Worm (Caenorhabditis elegans) whole organism, L4 larva: ENCODE measurements around the gene mps-4.

Experiments
- D1046.2 ChIP-seq: fragments of 200-800 bp; sonication (Bioruptor generic); IDR thresholded peaks from 2 replicates; pipeline ENCODE4 v1.3.6; 2022; ENCODE audit warnings: missing genetic modification characterization, missing compliant biosample characterization
- F10B5.3 ChIP-seq: sonication (generic microtip); optimal IDR thresholded peaks from 2 replicates; lab custom pipeline; 2016; ENCODE audit warnings: mild to moderate bottlenecking, missing genetic modification characterization, missing compliant biosample characterization
- F26F4.8 ChIP-seq: fragments of 200-800 bp; sonication (Bioruptor generic); conservative IDR thresholded peaks from 2 replicates; pipeline ENCODE4 v1.3.6; 2022; ENCODE audit warnings: missing genetic modification characterization, missing compliant biosample characterization
- F37D6.2 ChIP-seq: sonication (generic microtip); optimal IDR thresholded peaks from 2 replicates; lab custom pipeline; 2016; ENCODE audit warnings: mild to moderate bottlenecking, missing genetic modification characterization, missing compliant biosample characterization
- F49E8.2 ChIP-seq: sonication (generic microtip); optimal IDR thresholded peaks from 2 replicates; lab custom pipeline; 2016; ENCODE audit warnings: missing compliant biosample characterization, mild to moderate bottlenecking, missing genetic modification characterization, borderline replicate concordance
- R02D3.7 ChIP-seq: fragments of 150-350 bp; sonication (generic microtip); optimal IDR thresholded peaks from 3 replicates; lab custom pipeline; 2014; ENCODE audit warnings: missing biosample characterization, missing genetic modification characterization
- T26A8.4 ChIP-seq: fragments of 200-800 bp; sonication (Bioruptor generic); IDR thresholded peaks from 2 replicates; pipeline ENCODE4 v1.3.6; 2022; ENCODE audit warnings: missing genetic modification characterization, missing compliant biosample characterization
- Y105C5A.15 ChIP-seq: fragments of 200-800 bp; sonication (Bioruptor generic); IDR thresholded peaks from 2 replicates; pipeline ENCODE4 v1.3.6; 2022; ENCODE audit warnings: missing genetic modification characterization, missing compliant biosample characterization
- Y75B8A.6 ChIP-seq: fragments of 200-800 bp; sonication (Bioruptor generic); IDR thresholded peaks from 2 replicates; pipeline ENCODE4 v1.3.6; 2022; ENCODE audit warnings: missing genetic modification reagents, missing genetic modification characterization, missing compliant biosample characterization
- ZK546.5 ChIP-seq, 2 experiments: sonication (generic microtip); optimal IDR thresholded peaks; 2 replicates each; lab custom pipeline; 2017; ENCODE audit warnings: missing biosample characterization in 2 of 2, missing genetic modification characterization in 2 of 2
- aha-1 ChIP-seq: fragments of 150-350 bp; peaks from one replicate; lab custom pipeline; 2014; ENCODE audit warnings: missing biosample characterization, missing genetic modification characterization
- aly-2 ChIP-seq: sonication (generic microtip); optimal IDR thresholded peaks from 2 replicates; lab custom pipeline; 2018; ENCODE audit warnings: missing biosample characterization, missing genetic modification characterization
- ama-1 ChIP-seq: fragments of 150-350 bp; optimal IDR thresholded peaks from 2 replicates; lab custom pipeline; 2014; ENCODE audit warnings: inconsistent platforms, mixed read lengths
- attf-4 ChIP-seq: sonication (generic microtip); optimal IDR thresholded peaks from 3 replicates; lab custom pipeline; 2017; ENCODE audit warnings: missing biosample characterization, missing genetic modification characterization
- ceh-28 ChIP-seq: fragments of 150-350 bp; optimal IDR thresholded peaks from 2 replicates; lab custom pipeline; 2014; ENCODE audit warnings: missing biosample characterization, missing genetic modification reagents, missing genetic modification characterization
- ceh-32 ChIP-seq: sonication (generic microtip); optimal IDR thresholded peaks from 2 replicates; lab custom pipeline; 2016; ENCODE audit warnings: mild to moderate bottlenecking, missing genetic modification characterization, missing compliant biosample characterization; ENCODE audit not compliant: poor library complexity
- cey-2 ChIP-seq: sonication (generic microtip); optimal IDR thresholded peaks from 3 replicates; lab custom pipeline; 2017; ENCODE audit warnings: missing genetic modification characterization, mild to moderate bottlenecking, missing compliant biosample characterization, antibody characterized with exemption, borderline replicate concordance; ENCODE audit not compliant: insufficient read depth
- daf-16 ChIP-seq, 3 experiments: sonication (generic microtip); optimal IDR thresholded peaks; 2 replicates each; lab custom pipeline; 2016 to 2017; ENCODE audit warnings: missing genetic modification characterization in 3 of 3, missing genetic modification reagents in 3 of 3, mild to moderate bottlenecking in 2 of 3, missing compliant biosample characterization in 2 of 3, missing biosample characterization in 1 of 3, moderate library complexity in 1 of 3
- daf-19 ChIP-seq: fragments of 200-800 bp; sonication (Bioruptor generic); conservative IDR thresholded peaks from 2 replicates; pipeline ENCODE4 v1.3.6; 2022; ENCODE audit warnings: missing genetic modification characterization, missing compliant biosample characterization
- dmd-9 ChIP-seq: fragments of 200-800 bp; sonication (Bioruptor generic); IDR thresholded peaks from 2 replicates; pipeline ENCODE4 v1.3.6; 2022; ENCODE audit warnings: missing genetic modification reagents, missing genetic modification characterization, missing compliant biosample characterization
- duxl-1 ChIP-seq: sonication (generic microtip); optimal IDR thresholded peaks from 2 replicates; lab custom pipeline; 2016; ENCODE audit warnings: mild to moderate bottlenecking, missing genetic modification characterization, moderate library complexity, missing compliant biosample characterization; ENCODE audit not compliant: poor library complexity
- egl-43 ChIP-seq: fragments of 200-800 bp; sonication (Bioruptor generic); IDR thresholded peaks from 2 replicates; pipeline ENCODE4 v1.3.6; 2022; ENCODE audit warnings: missing genetic modification reagents, missing genetic modification characterization, missing compliant biosample characterization
- fkh-10 ChIP-seq: fragments of 150-350 bp; optimal IDR thresholded peaks from 2 replicates; lab custom pipeline; 2014; ENCODE audit warnings: missing biosample characterization, missing genetic modification reagents, missing genetic modification characterization
- gei-8 ChIP-seq: fragments of 200-800 bp; sonication (Bioruptor generic); optimal IDR thresholded peaks from 2 replicates; lab custom pipeline; 2018; ENCODE audit warnings: mild to moderate bottlenecking, missing genetic modification characterization, missing compliant biosample characterization
- hlh-11 ChIP-seq: fragments of 200-800 bp; sonication (Bioruptor generic); optimal IDR thresholded peaks from 2 replicates; lab custom pipeline; 2018; ENCODE audit warnings: mild to moderate bottlenecking, missing genetic modification characterization, missing compliant biosample characterization
- jun-1 ChIP-seq: fragments of 150-350 bp; optimal IDR thresholded peaks from 2 replicates; lab custom pipeline; 2014; ENCODE audit warnings: missing biosample characterization, missing genetic modification reagents, missing genetic modification characterization
- lim-7 ChIP-seq: fragments of 200-800 bp; sonication (Bioruptor generic); IDR thresholded peaks from 2 replicates; pipeline ENCODE4 v1.3.6; 2022; ENCODE audit warnings: missing genetic modification characterization, missing compliant biosample characterization
- lin-38 ChIP-seq: fragments of 200-800 bp; sonication (Bioruptor generic); IDR thresholded peaks from 2 replicates; pipeline ENCODE4 v1.3.6; 2022; ENCODE audit warnings: missing genetic modification reagents, missing genetic modification characterization, missing compliant biosample characterization
- lin-39 ChIP-seq: fragments of 150-350 bp; optimal IDR thresholded peaks from 2 replicates; lab custom pipeline; 2014; ENCODE audit warnings: missing biosample characterization, missing genetic modification reagents, missing genetic modification characterization
- lir-3 ChIP-seq: sonication (generic microtip); optimal IDR thresholded peaks from 2 replicates; lab custom pipeline; 2016; ENCODE audit warnings: mild to moderate bottlenecking, missing genetic modification characterization, missing compliant biosample characterization
- lsy-2 ChIP-seq, 2 experiments: fragments of 150-350 bp in 1 of 2; sonication (generic microtip) in 1 of 2; optimal IDR thresholded peaks; 2 replicates each; lab custom pipeline; 2014 to 2017; ENCODE audit warnings: missing biosample characterization in 2 of 2, missing genetic modification characterization in 2 of 2
- madf-9 ChIP-seq: fragments of 200-800 bp; sonication (Bioruptor generic); conservative IDR thresholded peaks from 2 replicates; pipeline ENCODE4 v1.3.6; 2022; ENCODE audit warnings: missing genetic modification reagents, missing genetic modification characterization, missing compliant biosample characterization
- mdt-29 ChIP-seq: fragments of 200-800 bp; sonication (Bioruptor generic); IDR thresholded peaks from 2 replicates; pipeline ENCODE4 v1.3.6; 2022; ENCODE audit warnings: missing genetic modification reagents, missing genetic modification characterization, missing compliant biosample characterization
- mep-1 ChIP-seq: fragments of 150-350 bp; sonication (generic microtip); optimal IDR thresholded peaks from 3 replicates; lab custom pipeline; 2014; ENCODE audit warnings: missing biosample characterization, missing genetic modification characterization
- mxl-3 ChIP-seq: fragments of 200-800 bp; sonication (Bioruptor generic); optimal IDR thresholded peaks from 2 replicates; lab custom pipeline; 2018; ENCODE audit warnings: mild to moderate bottlenecking, missing genetic modification characterization, missing compliant biosample characterization
- nhr-237 ChIP-seq: sonication (generic microtip); optimal IDR thresholded peaks from 2 replicates; lab custom pipeline; 2017; ENCODE audit warnings: missing biosample characterization, missing genetic modification characterization
- nhr-25 ChIP-seq: sonication (generic microtip); optimal IDR thresholded peaks from 2 replicates; lab custom pipeline; 2017; ENCODE audit warnings: missing genetic modification characterization, mild to moderate bottlenecking, missing compliant biosample characterization, antibody characterized with exemption, moderate library complexity, borderline replicate concordance; ENCODE audit not compliant: insufficient read depth
- nhr-77 ChIP-seq: fragments of 150-350 bp; optimal IDR thresholded peaks from 2 replicates; lab custom pipeline; 2014; ENCODE audit warnings: missing biosample characterization, missing genetic modification characterization
- pqm-1 ChIP-seq: sonication (generic microtip); optimal IDR thresholded peaks from 2 replicates; lab custom pipeline; 2017; ENCODE audit warnings: missing biosample characterization, missing genetic modification characterization
- snpc-1.2 ChIP-seq: fragments of 200-800 bp; sonication (Bioruptor generic); IDR thresholded peaks from 2 replicates; pipeline ENCODE4 v1.3.6; 2022; ENCODE audit warnings: missing genetic modification reagents, missing genetic modification characterization, missing compliant biosample characterization
- unc-130 ChIP-seq: sonication (generic microtip); optimal IDR thresholded peaks from 2 replicates; lab custom pipeline; 2016; ENCODE audit warnings: missing genetic modification reagents, missing genetic modification characterization, missing compliant biosample characterization
- vab-7 ChIP-seq: fragments of 200-800 bp; sonication (Bioruptor generic); IDR thresholded peaks from 2 replicates; pipeline ENCODE4 v1.3.6; 2022; ENCODE audit warnings: missing genetic modification reagents, missing genetic modification characterization, missing compliant biosample characterization
- zfp-2 ChIP-seq: sonication (generic microtip); optimal IDR thresholded peaks from 2 replicates; lab custom pipeline; 2016; ENCODE audit warnings: mild to moderate bottlenecking, missing genetic modification characterization, missing compliant biosample characterization
- zip-2 ChIP-seq: fragments of 150-350 bp; optimal IDR thresholded peaks from 2 replicates; lab custom pipeline; 2014; ENCODE audit warnings: missing biosample characterization, missing genetic modification characterization

Gene mps-4

ce11 chrIII:8319100-8319499 is 47.5 kb upstream of the mps-4 start, which contains the start of gene F10E9.11 (continued):
- TF ChIP-seq daf-19 (GFP tag; lab: Robert Waterston, UW) (0 out of 2 replicates have a peak, but pooled peaks have one; percentile 16), duxl-1 (peak; percentile 57), ceh-32 (tag; lab: Kevin White, UChicago) (no peak), F26F4.8 (GFP tag; lab: Robert Waterston, UW) (no peak), attf-4 (tag; lab: Kevin White, UChicago) (no peak), cey-2 (tag; lab: Kevin White, UChicago) (no peak), unc-130 (GFP tag; lab: Kevin White, UChicago) (peak; percentile 96), F10B5.3 (tag; lab: Kevin White, UChicago) (no peak), Y75B8A.6 (GFP tag; lab: Robert Waterston, UW) (no peak), lin-39 (tag; lab: Kevin White, UChicago) (no peak), gei-8 (GFP tag; lab: Kevin White, UChicago) (no peak), F37D6.2 (tag; lab: Kevin White, UChicago) (peak; percentile 56), nhr-77 (tag; lab: Kevin White, UChicago) (no peak)

- TF ChIP-seq mxl-3 (no peak), F49E8.2 (tag; lab: Kevin White, UChicago) (no peak), jun-1 (tag; lab: Kevin White, UChicago) (no peak), lir-3 (tag; lab: Kevin White, UChicago) (no peak), aly-2 (no peak), egl-43 (GFP tag; lab: Robert Waterston, UW) (no peak), vab-7 (no peak), snpc-1.2 (GFP tag; lab: Robert Waterston, UW) (no peak), madf-9 (GFP tag; lab: Robert Waterston, UW) (no peak), R02D3.7 (tag; lab: Kevin White, UChicago) (no peak), lin-38 (GFP tag; lab: Robert Waterston, UW) (no peak), mdt-29 (GFP tag; lab: Robert Waterston, UW) (no peak), ceh-28 (no peak), zfp-2 (tag; lab: Kevin White, UChicago) (no peak)
Measured at ce11 chrIII:8318488-8318887, 46.9 kb upstream of the mps-4 start, which contains the start of gene sas-4. Gene sas-4, minus strand, starts transcription at chrIII:8318588.

- TF ChIP-seq ama-1 (no peak), hlh-11 (tag; lab: Kevin White, UChicago) (no peak), mep-1 (tag; lab: Kevin White, UChicago) (peak; percentile 2), zfp-2 (tag; lab: Kevin White, UChicago) (no peak), T26A8.4 (GFP tag; lab: Robert Waterston, UW) (no peak), D1046.2 (GFP tag; lab: Robert Waterston, UW) (no peak)
Measured at ce11 chrIII:8312393-8312792, 40.8 kb upstream of the mps-4 start, which contains the start of gene F10E9.2. Gene F10E9.2, plus strand, starts transcription at chrIII:8312693.

- TF ChIP-seq lsy-2 (tag; optimal IDR thresholded peaks at IDR 0.05; lab: Kevin White, UChicago) (peak in 1 of 2 experiments; percentile 96), fkh-10 (GFP tag; lab: Kevin White, UChicago) (no peak), nhr-237 (tag; lab: Kevin White, UChicago) (no peak), zip-2 (tag; lab: Kevin White, UChicago) (no peak), nhr-25 (no peak), lim-7 (GFP tag; lab: Robert Waterston, UW) (no peak), Y105C5A.15 (GFP tag; lab: Robert Waterston, UW) (no peak), pqm-1 (tag; lab: Kevin White, UChicago) (no peak), aha-1 (tag; lab: Kevin White, UChicago) (peak; percentile 68), snpc-1.2 (GFP tag; lab: Robert Waterston, UW) (no peak), dmd-9 (GFP tag; lab: Robert Waterston, UW) (no peak), R02D3.7 (tag; lab: Kevin White, UChicago) (no peak), daf-16 (GFP tag; optimal IDR thresholded peaks at IDR 0.05; lab: Kevin White, UChicago) (no peak), daf-16 (tag; optimal IDR thresholded peaks at IDR 0.05; lab: Kevin White, UChicago) (peak; percentile 12), ZK546.5 (tag; optimal IDR thresholded peaks at IDR 0.05; lab: Kevin White, UChicago) (no peak)
Measured at ce11 chrIII:8310239-8311057, 38.9 kb upstream of the mps-4 start, which contains the start of gene F10E9.3. Gene F10E9.3, plus strand, starts transcription at chrIII:8311007.
